Fruit fly (Drosophila melanogaster) whole organism, embryonic: Measurements from ENCODE around the gene lok.

Experiments used
- BEAF-32 ChIP-seq: fragments of 200-800 bp; sonication (Bioruptor generic); optimal IDR thresholded peaks from 3 replicates; lab custom pipeline; 2017; ENCODE audit warnings: missing biosample characterization, missing genetic modification characterization, mild to moderate bottlenecking, moderate library complexity, missing genetic modification reagents
- Bgb ChIP-seq: fragments of 200-800 bp; sonication (Bioruptor generic); IDR thresholded peaks from 2 replicates; pipeline ENCODE4 v1.3.6; 2022; ENCODE audit warnings: missing biosample characterization, missing genetic modification characterization; ENCODE audit not compliant: partially characterized antibody
- BtbVII ChIP-seq: fragments of 200-800 bp; sonication (Bioruptor generic); optimal IDR thresholded peaks from 3 replicates; lab custom pipeline; 2017; ENCODE audit warnings: missing biosample characterization, mild to moderate bottlenecking, missing genetic modification characterization
- CG10366 ChIP-seq: fragments of 200-800 bp; sonication (Bioruptor generic); IDR thresholded peaks from 2 replicates; pipeline ENCODE4 v1.3.6; 2022; ENCODE audit warnings: missing biosample characterization, missing genetic modification characterization
- CG14050 ChIP-seq: fragments of 200-800 bp; sonication (Bioruptor generic); IDR thresholded peaks from 3 replicates; pipeline ENCODE4 v1.3.6; 2022; ENCODE audit warnings: missing biosample characterization, missing genetic modification characterization
- CG15601 ChIP-seq: fragments of 200-800 bp; sonication (Bioruptor generic); optimal IDR thresholded peaks from 3 replicates; lab custom pipeline; 2019; ENCODE audit warnings: missing biosample characterization, mild to moderate bottlenecking, missing genetic modification characterization, moderate library complexity
- CG16813 ChIP-seq: fragments of 200-800 bp; sonication (Bioruptor generic); IDR thresholded peaks from 3 replicates; pipeline ENCODE4 v1.3.6; 2022; ENCODE audit warnings: missing biosample characterization, missing genetic modification characterization; ENCODE audit not compliant: partially characterized antibody
- CG17802 ChIP-seq: fragments of 200-800 bp; sonication (Bioruptor generic); optimal IDR thresholded peaks from 2 replicates; lab custom pipeline; 2018; ENCODE audit warnings: missing biosample characterization, mild to moderate bottlenecking, missing genetic modification characterization, moderate library complexity
- CG17829 ChIP-seq: fragments of 200-800 bp; optimal IDR thresholded peaks from 2 replicates; lab custom pipeline; 2019; ENCODE audit warnings: missing biosample characterization, mild to moderate bottlenecking, missing genetic modification characterization, moderate library complexity
- CG3281 ChIP-seq: fragments of 200-800 bp; sonication (Bioruptor generic); optimal IDR thresholded peaks from 3 replicates; lab custom pipeline; 2017; ENCODE audit warnings: missing biosample characterization, mild to moderate bottlenecking, missing genetic modification characterization
- CG4707 ChIP-seq: fragments of 200-800 bp; sonication (Bioruptor generic); optimal IDR thresholded peaks from 2 replicates; lab custom pipeline; 2018; ENCODE audit warnings: missing biosample characterization, mild to moderate bottlenecking, missing genetic modification characterization, moderate library complexity
- CG6254 ChIP-seq: fragments of 200-800 bp; sonication (Bioruptor generic); optimal IDR thresholded peaks from 3 replicates; lab custom pipeline; 2017; ENCODE audit warnings: mild to moderate bottlenecking, missing biosample characterization, missing genetic modification reagents, missing genetic modification characterization
- CG6813 ChIP-seq: fragments of 200-800 bp; sonication (Bioruptor generic); optimal IDR thresholded peaks from 2 replicates; lab custom pipeline; 2017; ENCODE audit warnings: missing biosample characterization, missing genetic modification characterization, mild to moderate bottlenecking, moderate library complexity, missing genetic modification reagents
- CG7372 ChIP-seq: fragments of 200-800 bp; sonication (Bioruptor generic); IDR thresholded peaks from 2 replicates; pipeline ENCODE4 v1.3.6; 2022; ENCODE audit warnings: missing biosample characterization, missing genetic modification characterization
- CG8290 ChIP-seq, 3 experiments: fragments of 200-800 bp; sonication (Bioruptor generic); optimal IDR thresholded peaks; 2 replicates each; lab custom pipeline; 2016 to 2019; ENCODE audit warnings: missing biosample characterization in 3 of 3, missing genetic modification characterization in 3 of 3, mild to moderate bottlenecking in 2 of 3, moderate library complexity in 1 of 3
- CTCF ChIP-seq: fragments of 200-800 bp; sonication (Bioruptor generic); optimal IDR thresholded peaks from 2 replicates; lab custom pipeline; 2017; ENCODE audit warnings: missing biosample characterization, mild to moderate bottlenecking, missing genetic modification characterization, moderate library complexity
- CkIIα-i1 ChIP-seq: fragments of 200-800 bp; sonication (Bioruptor generic); IDR thresholded peaks from 2 replicates; pipeline ENCODE4 v1.3.6; 2022; ENCODE audit warnings: missing biosample characterization, missing genetic modification characterization
- Deaf1 ChIP-seq: fragments of 200-800 bp; optimal IDR thresholded peaks from 3 replicates; lab custom pipeline; 2019; ENCODE audit warnings: missing biosample characterization, mild to moderate bottlenecking, missing genetic modification characterization, moderate library complexity
- Dfd ChIP-seq, 2 experiments: fragments of >200 bp; optimal IDR thresholded peaks; 2 replicates each; lab custom pipeline; 2017; ENCODE audit warnings: missing biosample characterization in 2 of 2, missing genetic modification characterization in 2 of 2
- Hr3 ChIP-seq: fragments of 200-800 bp; sonication (Bioruptor generic); optimal IDR thresholded peaks from 3 replicates; lab custom pipeline; 2016; ENCODE audit warnings: missing biosample characterization, missing genetic modification characterization
- Jarid2 ChIP-seq: fragments of 200-800 bp; sonication (Bioruptor generic); optimal IDR thresholded peaks from 3 replicates; lab custom pipeline; 2017; ENCODE audit warnings: mild to moderate bottlenecking, missing biosample characterization, missing genetic modification reagents, missing genetic modification characterization
- MESR4 ChIP-seq: fragments of 200-800 bp; sonication (Bioruptor generic); optimal IDR thresholded peaks from 2 replicates; lab custom pipeline; 2018; ENCODE audit warnings: missing biosample characterization, mild to moderate bottlenecking, missing genetic modification characterization, moderate library complexity
- Mad ChIP-seq: fragments of 200-800 bp; sonication (Bioruptor generic); optimal IDR thresholded peaks from 2 replicates; lab custom pipeline; 2016; ENCODE audit warnings: missing biosample characterization, missing genetic modification characterization
- Med ChIP-seq: fragments of 200-800 bp; sonication (Bioruptor generic); peaks from one replicate; lab custom pipeline; 2016; ENCODE audit warnings: missing biosample characterization, missing genetic modification characterization, mild to moderate bottlenecking, inconsistent platforms, moderate library complexity
- NFAT ChIP-seq: fragments of 200-800 bp; sonication (Bioruptor generic); IDR thresholded peaks from 2 replicates; pipeline ENCODE4 v1.3.6; 2022; ENCODE audit warnings: missing biosample characterization, missing genetic modification characterization
- PHDP ChIP-seq: fragments of 200-800 bp; sonication (Bioruptor generic); optimal IDR thresholded peaks from 3 replicates; lab custom pipeline; 2018; ENCODE audit warnings: missing biosample characterization, mild to moderate bottlenecking, missing genetic modification characterization, moderate library complexity
- Pdp1 ChIP-seq, 2 experiments: fragments of 200-800 bp; sonication (Bioruptor generic); optimal IDR thresholded peaks; 3 replicates each; lab custom pipeline; 2016; ENCODE audit warnings: missing biosample characterization in 2 of 2, missing genetic modification characterization in 2 of 2, mild to moderate bottlenecking in 1 of 2, moderate library complexity in 1 of 2
- YL-1 ChIP-seq: fragments of 200-800 bp; sonication (Bioruptor generic); optimal IDR thresholded peaks from 3 replicates; lab custom pipeline; 2017; ENCODE audit warnings: missing biosample characterization, mild to moderate bottlenecking, missing genetic modification characterization
- al ChIP-seq: fragments of 200-800 bp; sonication (Bioruptor generic); IDR thresholded peaks from 2 replicates; pipeline ENCODE4 v1.3.6; 2022; ENCODE audit warnings: missing biosample characterization, missing genetic modification characterization
- amos ChIP-seq: fragments of 200-800 bp; sonication (Bioruptor generic); IDR thresholded peaks from 2 replicates; pipeline ENCODE4 v1.3.6; 2022; ENCODE audit warnings: missing biosample characterization, missing genetic modification characterization; ENCODE audit not compliant: partially characterized antibody
- ato ChIP-seq: fragments of 200-800 bp; sonication (Bioruptor generic); IDR thresholded peaks from 2 replicates; pipeline ENCODE4 v1.3.6; 2022; ENCODE audit warnings: missing biosample characterization, missing genetic modification characterization; ENCODE audit not compliant: partially characterized antibody
- bbx ChIP-seq: fragments of 200-800 bp; sonication (Bioruptor generic); IDR thresholded peaks from 2 replicates; pipeline ENCODE4 v1.3.6; 2022; ENCODE audit warnings: missing biosample characterization, missing genetic modification characterization; ENCODE audit not compliant: partially characterized antibody
- btn ChIP-seq: fragments of 200-800 bp; sonication (Bioruptor generic); optimal IDR thresholded peaks from 2 replicates; lab custom pipeline; 2016; ENCODE audit warnings: missing biosample characterization, missing genetic modification characterization
- cad ChIP-seq: fragments of >200 bp; optimal IDR thresholded peaks from 2 replicates; lab custom pipeline; 2017; ENCODE audit warnings: missing biosample characterization, missing genetic modification characterization
- chm ChIP-seq: fragments of 200-800 bp; sonication (Bioruptor generic); IDR thresholded peaks from 2 replicates; pipeline ENCODE4 v1.3.6; 2022; ENCODE audit warnings: missing biosample characterization, missing genetic modification characterization
- ci ChIP-seq: fragments of 200-800 bp; sonication (Bioruptor generic); IDR thresholded peaks from 3 replicates; pipeline ENCODE4 v1.3.6; 2022; ENCODE audit warnings: missing biosample characterization, missing genetic modification characterization
- dimm ChIP-seq: fragments of 200-800 bp; sonication (Bioruptor generic); IDR thresholded peaks from 2 replicates; pipeline ENCODE4 v1.3.6; 2022; ENCODE audit warnings: missing biosample characterization, missing genetic modification characterization
- gsb-n ChIP-seq: fragments of 200-800 bp; sonication (Bioruptor generic); optimal IDR thresholded peaks from 3 replicates; lab custom pipeline; 2018; ENCODE audit warnings: missing biosample characterization, mild to moderate bottlenecking, missing genetic modification characterization
- luna ChIP-seq: fragments of 200-800 bp; sonication (Bioruptor generic); optimal IDR thresholded peaks from 2 replicates; lab custom pipeline; 2016; ENCODE audit warnings: missing biosample characterization, missing genetic modification characterization
- nom ChIP-seq: fragments of 200-800 bp; sonication (Bioruptor generic); optimal IDR thresholded peaks from 2 replicates; lab custom pipeline; 2017; ENCODE audit warnings: missing biosample characterization, missing genetic modification characterization, mild to moderate bottlenecking, moderate library complexity, missing genetic modification reagents
- sim ChIP-seq: fragments of 200-800 bp; sonication (Bioruptor generic); IDR thresholded peaks from 2 replicates; pipeline ENCODE4 v1.3.6; 2022; ENCODE audit warnings: missing biosample characterization, missing genetic modification characterization
- so ChIP-seq: fragments of 200-800 bp; sonication (Bioruptor generic); IDR thresholded peaks from 3 replicates; pipeline ENCODE4 v1.3.6; 2022; ENCODE audit warnings: missing biosample characterization, missing genetic modification characterization
- sug ChIP-seq: fragments of 200-800 bp; optimal IDR thresholded peaks from 2 replicates; lab custom pipeline; 2019; ENCODE audit warnings: missing biosample characterization, mild to moderate bottlenecking, missing genetic modification characterization, moderate library complexity
- tup ChIP-seq: fragments of 200-800 bp; sonication (Bioruptor generic); optimal IDR thresholded peaks from 2 replicates; lab custom pipeline; 2016; ENCODE audit warnings: missing biosample characterization, mild to moderate bottlenecking, missing genetic modification characterization, moderate library complexity
- unpg ChIP-seq: fragments of 200-800 bp; sonication (Bioruptor generic); optimal IDR thresholded peaks from 3 replicates; lab custom pipeline; 2018; ENCODE audit warnings: missing biosample characterization, mild to moderate bottlenecking, missing genetic modification characterization, moderate library complexity

lok gene

DNA sequence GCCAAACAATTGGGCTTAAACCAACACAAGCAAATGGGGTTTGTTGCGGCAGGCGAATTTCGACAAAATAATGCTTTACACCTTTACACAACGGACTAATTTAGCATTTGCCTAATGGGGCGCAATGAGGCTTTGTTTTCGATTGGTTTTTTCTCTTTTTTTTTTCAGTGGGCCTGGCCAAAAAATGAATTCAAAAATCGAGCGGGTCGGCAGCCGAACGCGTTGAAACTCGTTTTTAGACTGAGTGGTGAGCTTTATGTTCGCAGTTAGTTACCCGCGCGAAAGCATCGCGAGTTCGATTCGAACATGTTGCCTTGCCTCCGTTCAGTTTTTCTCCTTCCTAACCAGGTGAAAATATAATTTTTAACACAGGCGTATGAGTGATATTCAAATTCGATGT is 44.2 kb upstream of the lok start, which contains the start of gene CG43861 (continued):
- peak; percentile 9 for TF ChIP-seq unpg (GFP tag; lab: Kevin White, UChicago)
- TF ChIP-seq tup (GFP tag; lab: Kevin White, UChicago): no peak
- TF ChIP-seq CkIIα-i1: no peak
- TF ChIP-seq Dfd (GFP tag; optimal IDR thresholded peaks at IDR 0.05; lab: Kevin White, UChicago): no peak
- no peak for TF ChIP-seq PHDP
- TF ChIP-seq Jarid2: peak; percentile 86
- peak; percentile 22; the same call in 1 of the 2 replicates for TF ChIP-seq NFAT (GFP tag; lab: Robert Waterston, UW)
- no peak for TF ChIP-seq BtbVII (GFP tag; lab: Kevin White, UChicago)

DNA sequence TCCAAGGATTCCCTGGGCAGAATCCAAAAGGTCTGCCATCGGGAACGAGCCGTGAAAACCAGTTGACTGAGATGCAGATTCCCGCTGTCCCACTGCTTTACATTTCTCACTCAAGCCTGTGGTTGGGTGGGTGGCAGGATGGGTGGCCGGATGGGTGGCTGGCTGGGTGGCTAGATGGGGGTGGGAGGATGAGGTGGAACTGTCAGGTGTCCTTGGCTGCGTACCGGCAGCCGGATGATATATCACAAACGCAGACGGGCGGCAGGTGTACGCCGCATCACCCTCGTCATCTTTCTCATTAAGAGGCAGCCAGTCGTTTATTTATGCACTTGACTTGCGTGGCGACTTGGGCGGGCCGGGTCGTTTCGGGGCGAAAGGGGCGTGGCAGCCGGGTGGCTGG is 41.1 kb upstream of the lok start:
- TF ChIP-seq BEAF-32 (GFP tag; lab: Kevin White, UChicago) (no peak), Med (GFP tag; lab: Kevin White, UChicago) (peak; percentile 10)

DNA sequence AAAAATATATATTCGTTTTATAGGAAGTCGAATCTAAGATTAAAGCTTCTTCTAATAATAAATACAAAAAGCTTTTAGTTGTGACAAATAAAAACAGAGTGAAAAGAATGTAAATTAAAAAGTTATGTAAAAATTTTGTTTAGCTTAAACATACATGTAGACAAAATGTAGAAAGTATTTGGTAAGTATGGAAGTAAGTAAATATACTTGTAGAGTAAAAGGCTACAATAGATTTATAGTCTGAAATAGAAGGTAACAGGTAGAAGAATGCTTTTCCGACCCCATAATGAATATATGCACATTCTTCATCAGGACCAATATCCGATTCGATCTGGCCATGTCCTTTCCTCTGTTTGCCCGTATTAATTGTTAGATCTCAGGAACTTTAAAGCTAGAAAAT is 36.9 kb upstream of the lok start:
- no peak for TF ChIP-seq al
- peak; percentile 78 for TF ChIP-seq CG15601
- no peak for TF ChIP-seq cad
- no peak for TF ChIP-seq nom (GFP tag; lab: Kevin White, UChicago)
- TF ChIP-seq CG6813: no peak
- TF ChIP-seq Pdp1 (GFP tag; optimal IDR thresholded peaks at IDR 0.05; lab: Kevin White, UChicago): no peak
- TF ChIP-seq chm (GFP tag; lab: Robert Waterston, UW): no peak
- TF ChIP-seq CG17802: no peak
- no peak for TF ChIP-seq CG4707 (GFP tag; lab: Kevin White, UChicago)
- TF ChIP-seq CG17829: no peak
- TF ChIP-seq sim (GFP tag; lab: Robert Waterston, UW): no peak
- no peak for TF ChIP-seq CG7372 (GFP tag; lab: Robert Waterston, UW)
- no peak for TF ChIP-seq YL-1 (GFP tag; lab: Kevin White, UChicago)
- no peak for TF ChIP-seq Deaf1
- TF ChIP-seq CG10366 (GFP tag; lab: Robert Waterston, UW): no peak
- TF ChIP-seq CG16813 (GFP tag; lab: Robert Waterston, UW): peak; percentile 38; the same call in 1 of the 3 replicates
- TF ChIP-seq CTCF (GFP tag; lab: Kevin White, UChicago): peak; percentile 60
- TF ChIP-seq CG3281: no peak
- no peak for TF ChIP-seq Mad (GFP tag; lab: Kevin White, UChicago)
- no peak for TF ChIP-seq ci
- no peak for TF ChIP-seq btn
- no peak for TF ChIP-seq CkIIα-i1
- TF ChIP-seq bbx (GFP tag; lab: Robert Waterston, UW): no peak
- no peak for TF ChIP-seq CG8290 (GFP tag; optimal IDR thresholded peaks at IDR 0.05; lab: Kevin White, UChicago)
- TF ChIP-seq CG8290 (tag; optimal IDR thresholded peaks at IDR 0.05; lab: Kevin White, UChicago): no peak
- peak; percentile 60; the same call in 1 of the 2 replicates for TF ChIP-seq Bgb
- no peak for TF ChIP-seq sug
- TF ChIP-seq gsb-n (tag; lab: Kevin White, UChicago): no peak
- no peak for TF ChIP-seq CG14050 (GFP tag; lab: Robert Waterston, UW)
- TF ChIP-seq Hr3: no peak
- TF ChIP-seq luna (GFP tag; lab: Kevin White, UChicago): no peak
- no peak for TF ChIP-seq ato (GFP tag; lab: Robert Waterston, UW)
- TF ChIP-seq dimm (GFP tag; lab: Robert Waterston, UW): no peak
- no peak for TF ChIP-seq so (GFP tag; lab: Robert Waterston, UW)
- no peak for TF ChIP-seq CG6254
- TF ChIP-seq amos: peak; percentile 46; the same call in 1 of the 2 replicates
- no peak for TF ChIP-seq MESR4 (GFP tag; lab: Kevin White, UChicago)
